Fruit fly (Drosophila melanogaster) whole organism, pupa: ENCODE measurements around the gene Psf2.

Experiments
- CG10348 ChIP-seq: fragments of 200-800 bp; sonication (Bioruptor generic); IDR thresholded peaks from 2 replicates; pipeline ENCODE4 v1.3.6; 2022; ENCODE audit warnings: missing biosample characterization, missing genetic modification characterization
- CG12605 ChIP-seq: fragments of 200-800 bp; sonication (Bioruptor generic); IDR thresholded peaks from 2 replicates; pipeline ENCODE4 v1.3.6; 2022; ENCODE audit warnings: missing biosample characterization, missing genetic modification characterization
- CG14655 ChIP-seq: fragments of 200-800 bp; sonication (Bioruptor generic); optimal IDR thresholded peaks from 3 replicates; lab custom pipeline; 2017; ENCODE audit warnings: mild to moderate bottlenecking, missing biosample characterization, missing genetic modification reagents, missing genetic modification characterization
- CG17806 ChIP-seq: fragments of 200-800 bp; sonication (Bioruptor generic); optimal IDR thresholded peaks from 2 replicates; lab custom pipeline; 2018; ENCODE audit warnings: missing biosample characterization, mild to moderate bottlenecking, missing genetic modification characterization, moderate library complexity
- CG32121 ChIP-seq: fragments of 200-800 bp; sonication (Bioruptor generic); IDR thresholded peaks from 2 replicates; pipeline ENCODE4 v1.3.6; 2022; ENCODE audit warnings: missing biosample characterization, missing genetic modification characterization
- CG34367 ChIP-seq: fragments of 200-800 bp; sonication (Bioruptor generic); optimal IDR thresholded peaks from 2 replicates; lab custom pipeline; 2018; ENCODE audit warnings: missing biosample characterization, mild to moderate bottlenecking, missing genetic modification characterization
- CG9948 ChIP-seq: fragments of 200-800 bp; sonication (Bioruptor generic); optimal IDR thresholded peaks from 2 replicates; lab custom pipeline; 2018; ENCODE audit warnings: missing biosample characterization, mild to moderate bottlenecking, missing genetic modification characterization, moderate library complexity
- EcR ChIP-seq: fragments of 200-800 bp; sonication (Bioruptor generic); optimal IDR thresholded peaks from 3 replicates; lab custom pipeline; 2019; ENCODE audit warnings: missing biosample characterization, missing genetic modification characterization, mild to moderate bottlenecking, moderate library complexity, missing genetic modification reagents
- Pif1A ChIP-seq: fragments of 200-800 bp; sonication (Bioruptor generic); optimal IDR thresholded peaks from 3 replicates; lab custom pipeline; 2016; ENCODE audit warnings: missing biosample characterization, missing genetic modification characterization
- Pif1B ChIP-seq: fragments of 200-800 bp; sonication (Bioruptor generic); optimal IDR thresholded peaks from 3 replicates; lab custom pipeline; 2016; ENCODE audit warnings: missing biosample characterization, missing genetic modification characterization
- Snoo ChIP-seq: fragments of 200-800 bp; sonication (Bioruptor generic); optimal IDR thresholded peaks from 3 replicates; lab custom pipeline; 2017; ENCODE audit warnings: missing biosample characterization, mild to moderate bottlenecking, missing genetic modification characterization, inconsistent platforms
- gl ChIP-seq: fragments of 200-800 bp; sonication (Bioruptor generic); optimal IDR thresholded peaks from 2 replicates; lab custom pipeline; 2018; ENCODE audit warnings: missing biosample characterization, mild to moderate bottlenecking, missing genetic modification characterization

DNA sequence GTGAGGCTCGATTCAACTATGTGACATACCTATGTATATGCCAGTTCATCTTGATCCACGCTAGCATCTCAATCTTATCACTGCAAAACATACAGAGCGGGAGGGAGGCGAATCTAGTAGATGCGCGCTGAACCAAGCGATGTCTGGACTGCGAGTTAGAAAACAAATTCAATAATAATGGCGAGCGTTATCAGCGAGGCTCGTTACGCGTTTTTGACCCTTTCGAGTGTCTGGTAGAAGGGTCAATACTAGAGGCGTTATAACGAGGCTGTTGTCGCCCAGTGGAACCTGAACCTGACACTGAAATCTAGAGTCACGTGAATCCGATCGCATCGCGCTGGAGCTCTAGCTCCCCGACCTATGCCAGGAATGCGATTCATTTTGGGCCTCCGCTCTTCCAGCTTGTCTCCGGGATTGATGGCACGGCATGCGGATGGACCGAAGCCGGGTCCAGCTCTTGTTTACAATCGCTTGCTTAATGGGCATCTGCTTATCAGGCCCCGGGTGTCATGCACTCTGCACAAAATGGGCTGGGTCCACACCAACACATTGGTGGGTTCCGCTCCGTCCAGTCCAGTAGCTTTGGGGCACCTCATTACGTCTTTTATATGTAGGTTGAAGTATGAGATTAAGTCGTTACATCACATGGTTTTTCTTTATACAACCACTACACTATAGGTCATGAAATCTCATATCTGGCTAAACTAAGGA, 2.4 kb upstream of the Psf2 start:
- TF ChIP-seq Pif1B (GFP tag; lab: Kevin White, UChicago) (no peak), CG32121 (GFP tag; lab: Robert Waterston, UW) (no peak), gl (tag; lab: Kevin White, UChicago) (no peak), EcR (GFP tag; lab: Kevin White, UChicago) (peak; percentile 51), CG10348 (GFP tag; lab: Robert Waterston, UW) (no peak), Snoo (no peak), CG9948 (tag; lab: Kevin White, UChicago) (no peak), CG12605 (GFP tag; lab: Robert Waterston, UW) (no peak), CG34367 (tag; lab: Kevin White, UChicago) (no peak), CG14655 (GFP tag; lab: Kevin White, UChicago) (no peak), CG17806 (no peak), Pif1A (GFP tag; lab: Kevin White, UChicago) (no peak)
